Worm (Caenorhabditis elegans) whole organism, L3 larva: ENCODE results near the gene sfxn-1.2.

Experiments
- elt-1 ChIP-seq: fragments of 150-350 bp; optimal IDR thresholded peaks from 2 replicates; lab custom pipeline; 2014; ENCODE audit warnings: missing biosample characterization, missing genetic modification characterization
- elt-3 ChIP-seq, 3 experiments: fragments of 150-350 bp in 1 of 3; sonication (generic microtip) in 2 of 3; optimal IDR thresholded peaks; 2 replicates in 2 of 3; 4 replicates in 1 of 3; lab custom pipeline; 2014 to 2017; ENCODE audit warnings: missing biosample characterization in 3 of 3, missing genetic modification characterization in 3 of 3
- pha-4 ChIP-seq: fragments of 150-350 bp; optimal IDR thresholded peaks from 2 replicates; lab custom pipeline; 2014; ENCODE audit warnings: missing biosample characterization, missing genetic modification reagents, missing genetic modification characterization
- zag-1 ChIP-seq: fragments of 150-350 bp; optimal IDR thresholded peaks from 2 replicates; lab custom pipeline; 2014; ENCODE audit warnings: missing biosample characterization, missing genetic modification characterization

DNA sequence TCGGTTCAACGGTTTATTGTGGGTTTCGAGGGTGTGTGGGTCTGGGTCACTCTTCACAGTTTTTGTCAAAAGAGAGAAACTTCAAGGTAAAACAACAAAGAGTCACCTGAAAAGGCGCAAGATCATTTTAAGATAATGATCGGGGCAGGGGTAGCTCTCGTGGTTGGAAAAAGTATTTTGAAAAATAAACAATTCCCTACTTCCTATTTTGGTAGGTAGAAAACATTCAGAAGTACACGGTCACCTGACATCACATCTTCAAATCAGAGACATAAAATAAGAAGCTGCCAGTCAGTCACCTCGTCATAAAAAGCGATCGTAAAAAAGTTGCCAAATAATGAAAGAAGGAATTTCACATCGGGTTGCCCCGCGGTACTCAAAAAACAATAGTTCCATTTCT, 6.7 kb downstream of the sfxn-1.2 start:
- TF ChIP-seq pha-4 (tag; lab: Kevin White, UChicago) (no peak), zag-1 (tag; lab: Kevin White, UChicago) (no peak), elt-3 (tag; optimal IDR thresholded peaks at IDR 0.05; lab: Kevin White, UChicago) (no peak), elt-1 (peak; percentile 38)
